Fruit fly (Drosophila melanogaster): ENCODE measurements around the gene CG8349.

DNA sequence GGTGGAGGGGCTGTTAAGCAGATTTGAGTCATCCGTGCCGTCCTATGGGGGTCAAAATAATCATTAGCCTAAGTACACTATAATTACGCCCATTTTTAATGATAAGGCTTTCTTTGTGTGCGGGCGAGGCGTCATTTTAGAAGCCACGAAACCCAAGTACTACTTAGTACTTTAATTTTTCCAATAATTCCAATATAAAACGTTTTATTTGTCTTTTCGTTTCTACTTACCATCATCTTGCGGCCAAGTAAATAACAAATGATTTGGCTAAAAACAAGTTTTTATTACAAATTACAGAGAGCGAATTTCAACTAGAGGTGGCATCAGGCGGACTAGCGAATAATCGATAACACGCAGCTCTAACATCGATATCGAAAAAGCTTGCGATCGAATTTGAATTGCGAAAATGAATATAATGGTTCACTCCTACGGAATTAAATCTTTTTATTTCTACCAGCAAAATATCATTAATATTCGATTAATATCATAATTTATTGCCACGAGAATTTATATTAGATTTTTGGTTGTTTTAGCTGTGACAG, 4.7 kb downstream of the CG8349 start, which contains the start of gene Snx6:
- TF ChIP-seq CG4496 (GFP tag; IDR thresholded peaks at IDR 0.05) = no peak
- TF ChIP-seq EcR (GFP tag; optimal IDR thresholded peaks at IDR 0.05) = peak; percentile 39
- no peak for TF ChIP-seq CG8301 (tag; optimal IDR thresholded peaks at IDR 0.05)
- no peak for TF ChIP-seq fd96Ca (GFP tag; IDR thresholded peaks at IDR 0.05)
- no peak for TF ChIP-seq CG32121 (GFP tag; IDR thresholded peaks at IDR 0.05)
- no peak for TF ChIP-seq Pif1A (GFP tag; optimal IDR thresholded peaks at IDR 0.05)
- no peak for TF ChIP-seq CG34367 (tag; optimal IDR thresholded peaks at IDR 0.05)
- no peak for TF ChIP-seq Snoo (tag; optimal IDR thresholded peaks at IDR 0.05)
- no peak for TF ChIP-seq CG8159 (tag; optimal IDR thresholded peaks at IDR 0.05)
- TF ChIP-seq CG13204 (GFP tag; optimal IDR thresholded peaks at IDR 0.05) = no peak
- TF ChIP-seq Pif1B (GFP tag; optimal IDR thresholded peaks at IDR 0.05) = no peak

Data from whole organism, pupa.